Worm (Caenorhabditis elegans) whole organism, young adult: ENCODE measurements around the gene unc-132.

ENCODE experiments used
- B0336.3 ChIP-seq: fragments of 200-800 bp; sonication (Bioruptor generic); IDR thresholded peaks from 2 replicates; pipeline ENCODE4 v1.3.6; 2022; ENCODE audit warnings: missing genetic modification characterization, missing compliant biosample characterization
- F37B4.10 ChIP-seq: fragments of 200-800 bp; sonication (Bioruptor generic); IDR thresholded peaks from 2 replicates; pipeline ENCODE4 v1.3.6; 2022; ENCODE audit warnings: missing genetic modification characterization, missing compliant biosample characterization
- bed-1 ChIP-seq: fragments of 200-800 bp; sonication (Bioruptor generic); IDR thresholded peaks from 2 replicates; pipeline ENCODE4 v1.3.6; 2022; ENCODE audit warnings: missing genetic modification reagents, missing genetic modification characterization, missing compliant biosample characterization
- die-1 ChIP-seq: sonication (generic microtip); optimal IDR thresholded peaks from 2 replicates; lab custom pipeline; 2016; ENCODE audit warnings: missing genotype, mild to moderate bottlenecking, missing genetic modification characterization, missing compliant biosample characterization
- efl-1 ChIP-seq: fragments of 150-350 bp; optimal IDR thresholded peaks from 2 replicates; lab custom pipeline; 2014; ENCODE audit warnings: missing biosample characterization, missing genetic modification reagents, missing genetic modification characterization
- ekl-4 ChIP-seq: fragments of 200-800 bp; sonication (Bioruptor generic); IDR thresholded peaks from 2 replicates; pipeline ENCODE4 v1.3.6; 2022; ENCODE audit warnings: missing genetic modification reagents, missing genetic modification characterization, missing compliant biosample characterization
- ets-4 ChIP-seq: fragments of 200-800 bp; sonication (Bioruptor generic); optimal IDR thresholded peaks from 2 replicates; lab custom pipeline; 2018; ENCODE audit warnings: mild to moderate bottlenecking, missing genetic modification characterization, missing compliant biosample characterization
- hsf-1 ChIP-seq: fragments of 200-800 bp; sonication (Bioruptor generic); IDR thresholded peaks from 2 replicates; pipeline ENCODE4 v1.3.6; 2022; ENCODE audit warnings: missing genetic modification reagents, missing genetic modification characterization, missing compliant biosample characterization
- lir-1 ChIP-seq: fragments of 200-800 bp; sonication (Bioruptor generic); conservative IDR thresholded peaks from 2 replicates; pipeline ENCODE4 v1.3.6; 2022; ENCODE audit warnings: missing genetic modification reagents, missing genetic modification characterization, missing compliant biosample characterization
- mes-4 ChIP-seq: sonication (generic microtip); optimal IDR thresholded peaks from 2 replicates; lab custom pipeline; 2016; ENCODE audit warnings: missing genotype, missing genetic modification characterization, missing compliant biosample characterization
- sea-2 ChIP-seq: fragments of 200-800 bp; sonication (Bioruptor generic); IDR thresholded peaks from 2 replicates; pipeline ENCODE4 v1.3.6; 2022; ENCODE audit warnings: missing genetic modification characterization, missing compliant biosample characterization
- tbp1 ChIP-seq: fragments of 200-800 bp; sonication (Bioruptor generic); optimal IDR thresholded peaks from 2 replicates; lab custom pipeline; 2018; ENCODE audit warnings: mild to moderate bottlenecking, missing genetic modification characterization, missing compliant biosample characterization
- unc-130 ChIP-seq: sonication (generic microtip); optimal IDR thresholded peaks from 2 replicates; lab custom pipeline; 2016; ENCODE audit warnings: missing genetic modification reagents, missing genetic modification characterization, missing compliant biosample characterization
- unc-62 ChIP-seq: fragments of 150-350 bp; optimal IDR thresholded peaks from 2 replicates; lab custom pipeline; 2014; ENCODE audit warnings: missing biosample characterization, missing genetic modification reagents, missing genetic modification characterization

DNA sequence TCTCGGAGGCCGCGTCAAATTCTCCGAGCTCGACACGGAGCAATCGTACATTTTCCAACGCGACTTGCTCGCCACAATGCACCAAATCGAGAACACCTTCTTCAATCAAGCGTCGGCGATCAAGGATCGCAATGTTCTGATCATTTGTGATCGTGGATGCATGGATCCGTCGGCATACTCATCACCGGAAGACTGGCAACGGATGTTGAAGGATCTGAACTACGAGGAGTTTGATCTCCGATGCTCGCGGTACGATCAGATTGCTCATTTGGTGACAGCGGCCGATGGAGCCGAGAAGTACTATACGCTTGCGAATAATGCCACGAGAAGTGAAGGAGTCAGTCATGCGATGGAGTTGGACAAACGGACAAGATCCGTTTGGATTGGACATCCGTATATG is 11.6 kb downstream of the unc-132 start:
- TF ChIP-seq efl-1 (GFP tag; lab: Kevin White, UChicago) (no peak), B0336.3 (GFP tag; lab: Robert Waterston, UW) (no peak), unc-130 (no peak), unc-62 (GFP tag; lab: Kevin White, UChicago) (no peak), F37B4.10 (GFP tag; lab: Robert Waterston, UW) (no peak), mes-4 (no peak), hsf-1 (GFP tag; lab: Robert Waterston, UW) (no peak), tbp1 (GFP tag; lab: Kevin White, UChicago) (no peak), die-1 (tag; lab: Kevin White, UChicago) (no peak), ekl-4 (GFP tag; lab: Robert Waterston, UW) (no peak), sea-2 (no peak), ets-4 (GFP tag; lab: Kevin White, UChicago) (no peak), bed-1 (GFP tag; lab: Robert Waterston, UW) (no peak), lir-1 (GFP tag; lab: Robert Waterston, UW) (no peak)
